Fruit fly (Drosophila melanogaster) whole organism, embryonic: ENCODE data around the gene Ts.

Experiments
- CG10209 ChIP-seq: fragments of 200-800 bp; sonication (Bioruptor generic); optimal IDR thresholded peaks from 3 replicates; lab custom pipeline; 2017; ENCODE audit warnings: missing biosample characterization, mild to moderate bottlenecking, missing genetic modification characterization, missing genetic modification reagents
- CG10267 ChIP-seq: fragments of 200-800 bp; sonication (Bioruptor generic); optimal IDR thresholded peaks from 2 replicates; lab custom pipeline; 2018; ENCODE audit warnings: missing biosample characterization, mild to moderate bottlenecking, missing genetic modification characterization, moderate library complexity
- CG10274 ChIP-seq: fragments of 200-800 bp; sonication (Bioruptor generic); optimal IDR thresholded peaks from 3 replicates; lab custom pipeline; 2017; ENCODE audit warnings: missing biosample characterization, mild to moderate bottlenecking, missing genetic modification characterization
- CG12236 ChIP-seq: fragments of 200-800 bp; sonication (Bioruptor generic); optimal IDR thresholded peaks from 2 replicates; lab custom pipeline; 2016; ENCODE audit warnings: missing biosample characterization, missing genetic modification characterization
- CG14014 ChIP-seq: fragments of 200-800 bp; sonication (Bioruptor generic); IDR thresholded peaks from 2 replicates; pipeline ENCODE4 v1.3.6; 2022; ENCODE audit warnings: missing biosample characterization, missing genetic modification characterization
- CG1529 ChIP-seq: fragments of 200-800 bp; sonication (Bioruptor generic); optimal IDR thresholded peaks from 3 replicates; lab custom pipeline; 2018; ENCODE audit warnings: missing biosample characterization, missing genetic modification characterization
- CG1647 ChIP-seq: fragments of 200-800 bp; sonication (Bioruptor generic); optimal IDR thresholded peaks from 3 replicates; lab custom pipeline; 2016; ENCODE audit warnings: missing biosample characterization, missing genetic modification characterization
- CG17361 ChIP-seq: fragments of 200-800 bp; sonication (Bioruptor generic); IDR thresholded peaks from 3 replicates; pipeline ENCODE4 v1.3.6; 2022; ENCODE audit warnings: missing biosample characterization, missing genetic modification characterization
- CG32772 ChIP-seq: fragments of 200-800 bp; sonication (Bioruptor generic); IDR thresholded peaks from 2 replicates; pipeline ENCODE4 v1.3.6; 2022; ENCODE audit warnings: missing biosample characterization, missing genetic modification characterization
- CG34224 ChIP-seq: fragments of 200-800 bp; sonication (Bioruptor generic); IDR thresholded peaks from 3 replicates; pipeline ENCODE4 v1.3.6; 2022; ENCODE audit warnings: missing biosample characterization, missing genetic modification characterization; ENCODE audit not compliant: partially characterized antibody
- CG4360 ChIP-seq: fragments of 200-800 bp; sonication (Bioruptor generic); IDR thresholded peaks from 2 replicates; pipeline ENCODE4 v1.3.6; 2022; ENCODE audit warnings: missing biosample characterization, missing genetic modification characterization
- CG4424 ChIP-seq: fragments of 200-800 bp; sonication (Bioruptor generic); optimal IDR thresholded peaks from 3 replicates; lab custom pipeline; 2016; ENCODE audit warnings: missing biosample characterization, missing genetic modification characterization
- CG7745 ChIP-seq: fragments of 200-800 bp; sonication (Bioruptor generic); optimal IDR thresholded peaks from 2 replicates; lab custom pipeline; 2018; ENCODE audit warnings: missing biosample characterization, mild to moderate bottlenecking, missing genetic modification characterization, moderate library complexity
- CG7928 ChIP-seq: fragments of 200-800 bp; sonication (Bioruptor generic); optimal IDR thresholded peaks from 2 replicates; lab custom pipeline; 2017; ENCODE audit warnings: missing biosample characterization, mild to moderate bottlenecking, missing genetic modification characterization
- CG8388 ChIP-seq: fragments of 200-800 bp; sonication (Bioruptor generic); optimal IDR thresholded peaks from 2 replicates; lab custom pipeline; 2019; ENCODE audit warnings: missing biosample characterization, mild to moderate bottlenecking, missing genetic modification characterization, moderate library complexity
- CG9727 ChIP-seq: fragments of 200-800 bp; sonication (Bioruptor generic); optimal IDR thresholded peaks from 3 replicates; lab custom pipeline; 2017; ENCODE audit warnings: missing biosample characterization, mild to moderate bottlenecking, missing genetic modification characterization
- D ChIP-seq, 2 experiments: fragments of 200-800 bp in 1 of 2; fragments of >200 bp in 1 of 2; sonication (Bioruptor generic) in 1 of 2; optimal IDR thresholded peaks; 2 replicates in 1 of 2; 3 replicates in 1 of 2; lab custom pipeline; 2017; ENCODE audit warnings: mild to moderate bottlenecking in 1 of 2, missing biosample characterization in 1 of 2, missing genetic modification characterization in 1 of 2, missing genetic modification reagents in 1 of 2
- Dfd ChIP-seq, 2 experiments: fragments of >200 bp; optimal IDR thresholded peaks; 2 replicates each; lab custom pipeline; 2017; ENCODE audit warnings: missing biosample characterization in 2 of 2, missing genetic modification characterization in 2 of 2
- Drgx ChIP-seq: fragments of 200-800 bp; sonication (Bioruptor generic); IDR thresholded peaks from 2 replicates; pipeline ENCODE4 v1.3.6; 2022; ENCODE audit warnings: missing biosample characterization, missing genetic modification characterization
- Ets65A ChIP-seq: fragments of 200-800 bp; sonication (Bioruptor generic); peaks from one replicate; lab custom pipeline; 2016; ENCODE audit warnings: missing biosample characterization, missing genetic modification characterization
- GATAe ChIP-seq: fragments of 200-800 bp; sonication (Bioruptor generic); conservative IDR thresholded peaks from 2 replicates; pipeline ENCODE4 v1.3.6; 2022; ENCODE audit warnings: missing biosample characterization, missing genetic modification characterization
- NK7.1 ChIP-seq: fragments of 200-800 bp; sonication (Bioruptor generic); optimal IDR thresholded peaks from 3 replicates; lab custom pipeline; 2016; ENCODE audit warnings: missing biosample characterization, missing genetic modification characterization
- PHDP ChIP-seq: fragments of 200-800 bp; sonication (Bioruptor generic); optimal IDR thresholded peaks from 3 replicates; lab custom pipeline; 2018; ENCODE audit warnings: missing biosample characterization, mild to moderate bottlenecking, missing genetic modification characterization, moderate library complexity
- Ravus ChIP-seq: fragments of 200-800 bp; sonication (Bioruptor generic); IDR thresholded peaks from 2 replicates; pipeline ENCODE4 v1.3.6; 2022; ENCODE audit warnings: missing biosample characterization, missing genetic modification characterization
- Ssrp ChIP-seq: fragments of 200-800 bp; sonication (Bioruptor generic); optimal IDR thresholded peaks from 2 replicates; lab custom pipeline; 2018; ENCODE audit warnings: missing biosample characterization, mild to moderate bottlenecking, missing genetic modification characterization, moderate library complexity
- ara ChIP-seq: fragments of 200-800 bp; sonication (Bioruptor generic); IDR thresholded peaks from 2 replicates; pipeline ENCODE4 v1.3.6; 2022; ENCODE audit warnings: missing biosample characterization, missing genetic modification characterization
- az2 ChIP-seq: fragments of 200-800 bp; sonication (Bioruptor generic); optimal IDR thresholded peaks from 3 replicates; lab custom pipeline; 2016; ENCODE audit warnings: missing biosample characterization, missing genetic modification characterization
- bsh ChIP-seq, 2 experiments: fragments of 200-800 bp; sonication (Bioruptor generic); optimal IDR thresholded peaks; 2 replicates each; lab custom pipeline; 2017 to 2018; ENCODE audit warnings: mild to moderate bottlenecking in 2 of 2, missing biosample characterization in 2 of 2, missing genetic modification characterization in 2 of 2, moderate library complexity in 1 of 2
- cg ChIP-seq: fragments of 200-800 bp; sonication (Bioruptor generic); optimal IDR thresholded peaks from 3 replicates; lab custom pipeline; 2019; ENCODE audit warnings: missing biosample characterization, mild to moderate bottlenecking, missing genetic modification characterization, moderate library complexity
- crp ChIP-seq, 2 experiments: fragments of 200-800 bp; sonication (Bioruptor generic); optimal IDR thresholded peaks; 2 replicates in 1 of 2; 3 replicates in 1 of 2; lab custom pipeline; 2017; ENCODE audit warnings: missing biosample characterization in 2 of 2, missing genetic modification characterization in 2 of 2, mild to moderate bottlenecking in 1 of 2, moderate library complexity in 1 of 2
- esg ChIP-seq: fragments of 200-800 bp; sonication (Bioruptor generic); conservative IDR thresholded peaks from 2 replicates; pipeline ENCODE4 v1.3.6; 2022; ENCODE audit warnings: missing biosample characterization, missing genetic modification characterization
- fd64A ChIP-seq: fragments of 200-800 bp; sonication (Bioruptor generic); optimal IDR thresholded peaks from 3 replicates; lab custom pipeline; 2018; ENCODE audit warnings: missing biosample characterization, mild to moderate bottlenecking, missing genetic modification characterization
- lilli ChIP-seq: fragments of 200-800 bp; sonication (Bioruptor generic); optimal IDR thresholded peaks from 3 replicates; lab custom pipeline; 2016; ENCODE audit warnings: missing biosample characterization, missing genetic modification characterization
- lmd ChIP-seq: fragments of 200-800 bp; sonication (Bioruptor generic); IDR thresholded peaks from 2 replicates; pipeline ENCODE4 v1.3.6; 2022; ENCODE audit warnings: missing biosample characterization, missing genetic modification characterization
- otp ChIP-seq: fragments of 200-800 bp; sonication (Bioruptor generic); IDR thresholded peaks from 3 replicates; pipeline ENCODE4, ENCODE4 v1.3.6; 2022; ENCODE audit warnings: missing biosample characterization, missing genetic modification characterization
- p53 ChIP-seq: fragments of 200-800 bp; sonication (Bioruptor generic); optimal IDR thresholded peaks from 2 replicates; lab custom pipeline; 2016; ENCODE audit warnings: missing biosample characterization, missing genetic modification characterization
- pan ChIP-seq, 4 experiments: fragments of >200 bp in 3 of 4; fragments of 200-800 bp in 1 of 4; sonication (Bioruptor generic) in 1 of 4; optimal IDR thresholded peaks in 3 of 4; IDR thresholded peaks in 1 of 4; 2 replicates each; pipeline versions ENCODE4 v1.3.6 to Lab custom; 2017 to 2022; ENCODE audit warnings: missing biosample characterization in 2 of 4, missing genetic modification characterization in 2 of 4, mixed read lengths in 1 of 4
- phol ChIP-seq: fragments of 200-800 bp; sonication (Bioruptor generic); optimal IDR thresholded peaks from 3 replicates; lab custom pipeline; 2018; ENCODE audit warnings: missing biosample characterization, mild to moderate bottlenecking, missing genetic modification characterization, moderate library complexity
- prd ChIP-seq, 3 experiments: fragments of >200 bp in 2 of 3; fragments of 200-800 bp in 1 of 3; sonication (Bioruptor generic) in 1 of 3; optimal IDR thresholded peaks in 2 of 3; IDR thresholded peaks in 1 of 3; 2 replicates in 2 of 3; 3 replicates in 1 of 3; pipeline versions ENCODE4 v1.3.6 to Lab custom; 2017 to 2022; ENCODE audit warnings: missing biosample characterization in 1 of 3, missing genetic modification characterization in 1 of 3
- pzg ChIP-seq: fragments of 200-800 bp; sonication (Bioruptor generic); optimal IDR thresholded peaks from 3 replicates; lab custom pipeline; 2018; ENCODE audit warnings: missing biosample characterization, mild to moderate bottlenecking, missing genetic modification characterization, moderate library complexity
- rib ChIP-seq: fragments of 200-800 bp; sonication (Bioruptor generic); IDR thresholded peaks from 2 replicates; pipeline ENCODE4 v1.3.6; 2022; ENCODE audit warnings: missing biosample characterization, missing genetic modification characterization
- sens-2 ChIP-seq: fragments of 200-800 bp; sonication (Bioruptor generic); IDR thresholded peaks from 2 replicates; pipeline ENCODE4 v1.3.6; 2022; ENCODE audit warnings: missing biosample characterization, missing genetic modification characterization
- sisA ChIP-seq: fragments of 200-800 bp; sonication (Bioruptor generic); IDR thresholded peaks from 2 replicates; pipeline ENCODE4 v1.3.6; 2022; ENCODE audit warnings: missing biosample characterization, missing genetic modification characterization
- sna ChIP-seq: fragments of 200-800 bp; sonication (Bioruptor generic); IDR thresholded peaks from 2 replicates; pipeline ENCODE4 v1.3.6; 2022; ENCODE audit warnings: missing biosample characterization, missing genetic modification characterization; ENCODE audit not compliant: partially characterized antibody
- stc ChIP-seq: fragments of 200-800 bp; sonication (Bioruptor generic); IDR thresholded peaks from 2 replicates; pipeline ENCODE4 v1.3.6; 2022; ENCODE audit warnings: missing biosample characterization, missing genetic modification characterization
- tin ChIP-seq: fragments of 200-800 bp; sonication (Bioruptor generic); optimal IDR thresholded peaks from 3 replicates; lab custom pipeline; 2016; ENCODE audit warnings: missing biosample characterization, missing genetic modification characterization
- tup ChIP-seq: fragments of 200-800 bp; sonication (Bioruptor generic); optimal IDR thresholded peaks from 2 replicates; lab custom pipeline; 2016; ENCODE audit warnings: missing biosample characterization, mild to moderate bottlenecking, missing genetic modification characterization, moderate library complexity
- vvl ChIP-seq: fragments of 200-800 bp; sonication (Bioruptor generic); IDR thresholded peaks from 2 replicates; pipeline ENCODE4 v1.3.6; 2022; ENCODE audit warnings: missing biosample characterization, missing genetic modification characterization

Ts gene

dm6 chr2L:3012780-3013179, 43.3 kb upstream of the Ts start (continued):
- TF ChIP-seq prd (optimal IDR thresholded peaks at IDR 0.05; lab: Kevin White, UChicago): no peak
- peak; percentile 55; the same call in 1 of the 3 replicates for TF ChIP-seq prd (GFP tag; IDR thresholded peaks at IDR 0.05; lab: Robert Waterston, UW)
- no peak for TF ChIP-seq CG10274
- TF ChIP-seq CG14014 (GFP tag; lab: Robert Waterston, UW): 0 out of 2 replicates have a peak, but pooled peaks have one; percentile 10
- TF ChIP-seq NK7.1: no peak
- no peak for TF ChIP-seq CG4360 (GFP tag; lab: Robert Waterston, UW)
- no peak for TF ChIP-seq cg (GFP tag; lab: Kevin White, UChicago)
- peak; percentile 33; the same call in 1 of the 2 replicates for TF ChIP-seq stc
- TF ChIP-seq phol (tag; lab: Kevin White, UChicago): peak; percentile 47
- peak; percentile 35 for TF ChIP-seq CG9727 (GFP tag; lab: Kevin White, UChicago)
- 0 out of 3 replicates have a peak, but pooled peaks have one; percentile 36 for TF ChIP-seq CG17361 (GFP tag; lab: Robert Waterston, UW)
- no peak for TF ChIP-seq CG34224 (GFP tag; lab: Robert Waterston, UW)
- TF ChIP-seq PHDP: peak; percentile 26
- TF ChIP-seq esg (GFP tag; lab: Robert Waterston, UW): peak; percentile 10; the same call in 1 of the 2 replicates
- TF ChIP-seq az2: peak; percentile 13
- no peak for TF ChIP-seq otp (GFP tag; lab: Robert Waterston, UW)
- peak; percentile 44; the same call in 1 of the 2 replicates for TF ChIP-seq lmd
- TF ChIP-seq fd64A (GFP tag; lab: Kevin White, UChicago): no peak
- TF ChIP-seq CG1647 (GFP tag; lab: Kevin White, UChicago): peak; percentile 7
- TF ChIP-seq p53 (GFP tag; lab: Kevin White, UChicago): no peak
- no peak for TF ChIP-seq pzg (GFP tag; lab: Kevin White, UChicago)
- TF ChIP-seq D (optimal IDR thresholded peaks at IDR 0.05; lab: Kevin White, UChicago): no peak
- peak; percentile 9 for TF ChIP-seq D (GFP tag; optimal IDR thresholded peaks at IDR 0.05; lab: Kevin White, UChicago)
- no peak for TF ChIP-seq crp (GFP tag; optimal IDR thresholded peaks at IDR 0.05; lab: Kevin White, UChicago)
- 0 out of 2 replicates have a peak, but pooled peaks have one; percentile 27 for TF ChIP-seq CG32772 (GFP tag; lab: Robert Waterston, UW)
- no peak for TF ChIP-seq CG7745 (tag; lab: Kevin White, UChicago)
- peak; percentile 9 for TF ChIP-seq lilli (GFP tag; lab: Kevin White, UChicago)
- peak in 1 of 2 experiments; percentile 56 for TF ChIP-seq bsh (GFP tag; optimal IDR thresholded peaks at IDR 0.05; lab: Kevin White, UChicago)
- TF ChIP-seq GATAe (GFP tag; lab: Robert Waterston, UW): no peak
- TF ChIP-seq vvl (GFP tag; lab: Robert Waterston, UW): peak; percentile 56; the same call in 1 of the 2 replicates
- TF ChIP-seq sna (GFP tag; lab: Robert Waterston, UW): no peak
- TF ChIP-seq Drgx (GFP tag; lab: Robert Waterston, UW): peak; percentile 76
- no peak for TF ChIP-seq Ravus (GFP tag; lab: Robert Waterston, UW)
- TF ChIP-seq CG8388 (GFP tag; lab: Kevin White, UChicago): peak; percentile 29
- peak; percentile 64 for TF ChIP-seq sisA (GFP tag; lab: Robert Waterston, UW)
- peak; percentile 22 for TF ChIP-seq CG10209 (GFP tag; lab: Kevin White, UChicago)
- peak; percentile 27 for TF ChIP-seq CG4424
- peak; percentile 13 for TF ChIP-seq CG10267 (tag; lab: Kevin White, UChicago)
- TF ChIP-seq tup (GFP tag; lab: Kevin White, UChicago): peak; percentile 26
- TF ChIP-seq Ets65A (GFP tag; lab: Kevin White, UChicago): peak; percentile 41
- no peak for TF ChIP-seq sens-2 (GFP tag; lab: Robert Waterston, UW)
- no peak for TF ChIP-seq Dfd (GFP tag; optimal IDR thresholded peaks at IDR 0.05; lab: Kevin White, UChicago)
- TF ChIP-seq tin (GFP tag; lab: Kevin White, UChicago): peak; percentile 34
- TF ChIP-seq CG12236: no peak
- TF ChIP-seq ara: peak; percentile 48
- no peak for TF ChIP-seq pan (optimal IDR thresholded peaks at IDR 0.05; lab: Kevin White, UChicago)
- TF ChIP-seq pan (GFP tag; optimal IDR thresholded peaks at IDR 0.05 in 1 of 2, IDR thresholded peaks at IDR 0.05 in 1 of 2): peak in 1 of 2 experiments; percentile 27
- TF ChIP-seq CG1529 (GFP tag; lab: Kevin White, UChicago): peak; percentile 6
- peak; percentile 35 for TF ChIP-seq Ssrp (tag; lab: Kevin White, UChicago)
- TF ChIP-seq CG7928 (GFP tag; lab: Kevin White, UChicago): no peak
- TF ChIP-seq rib (GFP tag; lab: Robert Waterston, UW): no peak
